Worm (Caenorhabditis elegans): Measurements from ENCODE around the gene mdmh-35.

DNA sequence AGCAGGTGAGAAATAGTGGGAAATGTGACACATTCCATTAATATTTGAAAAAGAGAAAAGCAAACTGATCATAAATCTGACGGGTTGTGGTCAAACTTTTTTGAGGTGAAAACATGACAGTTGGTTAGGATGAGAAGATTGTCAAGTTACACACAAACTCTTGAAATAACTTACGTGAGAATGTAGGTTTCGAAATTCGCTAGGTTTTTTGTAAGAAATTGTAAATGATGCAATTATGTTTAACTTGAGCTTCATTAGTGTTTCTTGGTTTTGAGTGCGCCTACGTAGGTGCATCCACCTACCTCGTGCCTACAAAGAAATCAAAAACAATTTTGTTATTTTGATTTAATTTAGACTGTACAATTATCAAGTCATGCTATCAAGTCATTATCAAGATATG lies 20.2 kb downstream of the mdmh-35 start, which contains the start of gene cex-2:
- no peak for TF ChIP-seq ama-1 (optimal IDR thresholded peaks at IDR 0.05)
- TF ChIP-seq sea-1 (GFP tag; conservative IDR thresholded peaks at IDR 0.05): no peak
- TF ChIP-seq tbx-37 (GFP tag; conservative IDR thresholded peaks at IDR 0.05): no peak
- TF ChIP-seq scrt-1 (GFP tag; IDR thresholded peaks at IDR 0.05): no peak
- TF ChIP-seq flt-1 (GFP tag; IDR thresholded peaks at IDR 0.05): no peak
- TF ChIP-seq ceh-36 (tag; optimal IDR thresholded peaks at IDR 0.05): no peak
- TF ChIP-seq F13C5.2 (tag; optimal IDR thresholded peaks at IDR 0.05): no peak
- no peak for TF ChIP-seq ets-7 (tag; optimal IDR thresholded peaks at IDR 0.05)
- no peak for TF ChIP-seq hmg-4 (GFP tag; optimal IDR thresholded peaks at IDR 0.05)
- TF ChIP-seq pes-1 (GFP tag; IDR thresholded peaks at IDR 0.05): no peak
- TF ChIP-seq hnd-1 (tag; optimal IDR thresholded peaks at IDR 0.05): no peak
- no peak for TF ChIP-seq tbx-11 (GFP tag; IDR thresholded peaks at IDR 0.05)
- no peak for TF ChIP-seq B0310.2 (tag; optimal IDR thresholded peaks at IDR 0.05)
- no peak for TF ChIP-seq aly-1 (tag; optimal IDR thresholded peaks at IDR 0.05)

All from whole organism, early embryonic.